Worm (Caenorhabditis elegans) whole organism, L3 larva: ENCODE data around the gene C05D11.8.

Experiments
- ceh-28 ChIP-seq: fragments of 150-350 bp; optimal IDR thresholded peaks from 2 replicates; lab custom pipeline; 2014; ENCODE audit warnings: missing biosample characterization, missing genetic modification reagents, missing genetic modification characterization
- elt-2 ChIP-seq: sonication (generic microtip); optimal IDR thresholded peaks from 2 replicates; lab custom pipeline; 2016; ENCODE audit warnings: missing genetic modification reagents, mild to moderate bottlenecking, missing genetic modification characterization, missing compliant biosample characterization
- unc-62 ChIP-seq: fragments of 150-350 bp; sonication (generic microtip); optimal IDR thresholded peaks from 4 replicates; lab custom pipeline; 2014; ENCODE audit warnings: missing biosample characterization, missing genetic modification reagents, missing genetic modification characterization

C05D11.8 gene

ce11 chrIII:6373850-6374474 lies 53.1 kb downstream of the C05D11.8 start:
- TF ChIP-seq ceh-28 (tag; lab: Kevin White, UChicago) (no peak), unc-62 (GFP tag; lab: Kevin White, UChicago) (no peak), elt-2 (peak; percentile 8)
